Worm (Caenorhabditis elegans): Measurements from ENCODE around the gene dgk-2.

DNA sequence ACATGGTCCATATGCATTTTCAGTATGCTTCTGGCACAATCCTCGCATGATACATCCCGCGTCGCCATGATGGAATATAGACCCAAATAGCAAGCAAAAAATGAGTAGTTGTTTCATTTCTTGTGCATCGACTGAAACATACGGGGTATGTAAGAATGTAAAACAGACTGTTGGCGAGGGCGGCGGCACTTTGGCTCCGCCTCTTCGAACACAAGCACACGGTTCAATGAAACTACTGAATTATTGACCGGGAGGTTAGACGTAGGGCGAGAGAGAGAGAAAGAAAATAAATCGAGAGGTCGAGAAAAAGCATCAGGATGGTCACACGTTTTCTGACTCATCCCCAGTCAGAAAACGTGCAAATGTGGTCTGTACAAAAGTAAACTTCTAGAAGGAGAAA lies 24.2 kb downstream of the dgk-2 start:
- TF ChIP-seq skn-1 (tag; optimal IDR thresholded peaks at IDR 0.05): no peak
- no peak for TF ChIP-seq ZK546.5 (tag; optimal IDR thresholded peaks at IDR 0.05)
- TF ChIP-seq nhr-12 (tag; optimal IDR thresholded peaks at IDR 0.05): no peak
